Fruit fly (Drosophila melanogaster) whole organism, embryonic: Measurements from ENCODE around the gene CG31038.
A peak's percentile ranks its signal among the peaks of the same experiment; 100 is the strongest.

Experiments used
- ATbp ChIP-seq: fragments of 200-800 bp; sonication (Bioruptor generic); optimal IDR thresholded peaks from 2 replicates; lab custom pipeline; 2017; ENCODE audit warnings: missing biosample characterization, mild to moderate bottlenecking, missing genetic modification characterization, missing genetic modification reagents
- Asciz ChIP-seq: fragments of 200-800 bp; sonication (Bioruptor generic); optimal IDR thresholded peaks from 2 replicates; lab custom pipeline; 2017; ENCODE audit warnings: missing biosample characterization, mild to moderate bottlenecking, missing genetic modification characterization, missing genetic modification reagents
- Blimp-1 ChIP-seq: fragments of 200-800 bp; sonication (Bioruptor generic); optimal IDR thresholded peaks from 3 replicates; lab custom pipeline; 2018; ENCODE audit warnings: missing biosample characterization, missing genetic modification characterization, mild to moderate bottlenecking, moderate library complexity, missing genetic modification reagents
- BtbVII ChIP-seq: fragments of 200-800 bp; sonication (Bioruptor generic); optimal IDR thresholded peaks from 3 replicates; lab custom pipeline; 2017; ENCODE audit warnings: missing biosample characterization, mild to moderate bottlenecking, missing genetic modification characterization
- CG10979 ChIP-seq: fragments of 200-800 bp; sonication (Bioruptor generic); optimal IDR thresholded peaks from 2 replicates; lab custom pipeline; 2018; ENCODE audit warnings: missing biosample characterization, mild to moderate bottlenecking, missing genetic modification characterization, moderate library complexity
- CG11247 ChIP-seq: fragments of 200-800 bp; sonication (Bioruptor generic); IDR thresholded peaks from 2 replicates; pipeline ENCODE4 v1.3.6; 2022; ENCODE audit warnings: missing biosample characterization, missing genetic modification characterization
- CG12299 ChIP-seq: fragments of 200-800 bp; sonication (Bioruptor generic); optimal IDR thresholded peaks from 2 replicates; lab custom pipeline; 2018; ENCODE audit warnings: missing biosample characterization, mild to moderate bottlenecking, missing genetic modification characterization
- CG14710 ChIP-seq: fragments of 200-800 bp; sonication (Bioruptor generic); optimal IDR thresholded peaks from 3 replicates; lab custom pipeline; 2019; ENCODE audit warnings: missing biosample characterization, mild to moderate bottlenecking, missing genetic modification characterization, moderate library complexity
- CG15269 ChIP-seq: fragments of 200-800 bp; sonication (Bioruptor generic); optimal IDR thresholded peaks from 2 replicates; lab custom pipeline; 2018; ENCODE audit warnings: missing biosample characterization, mild to moderate bottlenecking, missing genetic modification characterization, moderate library complexity
- CG17612 ChIP-seq: fragments of 200-800 bp; sonication (Bioruptor generic); IDR thresholded peaks from 2 replicates; pipeline ENCODE4 v1.3.6; 2022; ENCODE audit warnings: missing biosample characterization, missing genetic modification characterization
- CG30403 ChIP-seq: fragments of 200-800 bp; sonication (Bioruptor generic); optimal IDR thresholded peaks from 3 replicates; lab custom pipeline; 2016; ENCODE audit warnings: missing biosample characterization, missing genetic modification characterization
- CG3163 ChIP-seq: fragments of 200-800 bp; sonication (Bioruptor generic); optimal IDR thresholded peaks from 3 replicates; lab custom pipeline; 2016; ENCODE audit warnings: missing biosample characterization, missing genetic modification characterization
- CG3838 ChIP-seq: fragments of 200-800 bp; sonication (Bioruptor generic); optimal IDR thresholded peaks from 3 replicates; lab custom pipeline; 2016; ENCODE audit warnings: missing biosample characterization, missing genetic modification characterization
- CG3847 ChIP-seq: fragments of 200-800 bp; sonication (Bioruptor generic); IDR thresholded peaks from 2 replicates; pipeline ENCODE4 v1.3.6; 2022; ENCODE audit warnings: missing biosample characterization, missing genetic modification characterization
- CG43689 ChIP-seq: fragments of 200-800 bp; sonication (Bioruptor generic); IDR thresholded peaks from 2 replicates; pipeline ENCODE4 v1.3.6; 2022; ENCODE audit warnings: missing biosample characterization, missing genetic modification characterization
- CG4404 ChIP-seq: fragments of 200-800 bp; sonication (Bioruptor generic); IDR thresholded peaks from 2 replicates; pipeline ENCODE4 v1.3.6; 2022; ENCODE audit warnings: missing biosample characterization, missing genetic modification characterization
- CG5953 ChIP-seq: fragments of 200-800 bp; sonication (Bioruptor generic); IDR thresholded peaks from 2 replicates; pipeline ENCODE4 v1.3.6; 2022; ENCODE audit warnings: missing biosample characterization, missing genetic modification characterization
- CG6654 ChIP-seq: fragments of 200-800 bp; sonication (Bioruptor generic); optimal IDR thresholded peaks from 2 replicates; lab custom pipeline; 2017; ENCODE audit warnings: missing biosample characterization, mild to moderate bottlenecking, missing genetic modification characterization
- CG6854 ChIP-seq: fragments of 200-800 bp; sonication (Bioruptor generic); optimal IDR thresholded peaks from 3 replicates; lab custom pipeline; 2017; ENCODE audit warnings: missing biosample characterization, mild to moderate bottlenecking, missing genetic modification characterization
- CG7963 ChIP-seq: fragments of 200-800 bp; sonication (Bioruptor generic); IDR thresholded peaks from 3 replicates; pipeline ENCODE4 v1.3.6; 2022; ENCODE audit warnings: missing biosample characterization, missing genetic modification characterization; ENCODE audit not compliant: partially characterized antibody
- CTCF ChIP-seq: fragments of 200-800 bp; sonication (Bioruptor generic); optimal IDR thresholded peaks from 2 replicates; lab custom pipeline; 2017; ENCODE audit warnings: missing biosample characterization, mild to moderate bottlenecking, missing genetic modification characterization, moderate library complexity
- Chrac-16 ChIP-seq: fragments of 200-800 bp; sonication (Bioruptor generic); optimal IDR thresholded peaks from 3 replicates; lab custom pipeline; 2016; ENCODE audit warnings: missing biosample characterization, missing genetic modification characterization
- Dll ChIP-seq: fragments of 200-800 bp; sonication (Bioruptor generic); IDR thresholded peaks from 4 replicates; pipeline ENCODE4 v1.3.6; 2022; ENCODE audit warnings: missing biosample characterization, missing genetic modification characterization; ENCODE audit not compliant: partially characterized antibody
- Ets97D ChIP-seq: fragments of 200-800 bp; sonication (Bioruptor generic); optimal IDR thresholded peaks from 3 replicates; lab custom pipeline; 2016; ENCODE audit warnings: missing biosample characterization, missing genetic modification characterization
- Jarid2 ChIP-seq: fragments of 200-800 bp; sonication (Bioruptor generic); optimal IDR thresholded peaks from 3 replicates; lab custom pipeline; 2017; ENCODE audit warnings: mild to moderate bottlenecking, missing biosample characterization, missing genetic modification reagents, missing genetic modification characterization
- Kr ChIP-seq: fragments of 200-800 bp; sonication (Bioruptor generic); optimal IDR thresholded peaks from 2 replicates; lab custom pipeline; 2017; ENCODE audit warnings: missing biosample characterization, mild to moderate bottlenecking, missing genetic modification characterization
- Myb ChIP-seq: fragments of 200-800 bp; sonication (Bioruptor generic); optimal IDR thresholded peaks from 2 replicates; lab custom pipeline; 2016; ENCODE audit warnings: missing biosample characterization, missing genetic modification characterization
- NFAT ChIP-seq: fragments of 200-800 bp; sonication (Bioruptor generic); IDR thresholded peaks from 2 replicates; pipeline ENCODE4 v1.3.6; 2022; ENCODE audit warnings: missing biosample characterization, missing genetic modification characterization
- Oli ChIP-seq: fragments of 200-800 bp; sonication (Bioruptor generic); optimal IDR thresholded peaks from 2 replicates; lab custom pipeline; 2018; ENCODE audit warnings: missing biosample characterization, mild to moderate bottlenecking, missing genetic modification characterization, moderate library complexity
- Side ChIP-seq: fragments of 200-800 bp; sonication (Bioruptor generic); optimal IDR thresholded peaks from 2 replicates; lab custom pipeline; 2016; ENCODE audit warnings: missing biosample characterization, missing genetic modification characterization
- Six4 ChIP-seq: fragments of 200-800 bp; sonication (Bioruptor generic); optimal IDR thresholded peaks from 2 replicates; lab custom pipeline; 2016; ENCODE audit warnings: missing biosample characterization, missing genetic modification characterization
- Stat92E ChIP-seq, 3 experiments: fragments of >200 bp in 2 of 3; fragments of 200-800 bp in 1 of 3; sonication (Bioruptor generic) in 1 of 3; optimal IDR thresholded peaks; 2 replicates each; lab custom pipeline; 2017 to 2019; ENCODE audit warnings: missing biosample characterization in 3 of 3, missing genetic modification characterization in 3 of 3, mild to moderate bottlenecking in 1 of 3, moderate library complexity in 1 of 3
- bab2 ChIP-seq: fragments of 200-800 bp; sonication (Bioruptor generic); optimal IDR thresholded peaks from 2 replicates; lab custom pipeline; 2016; ENCODE audit warnings: missing biosample characterization, missing genetic modification characterization
- ci ChIP-seq: fragments of 200-800 bp; sonication (Bioruptor generic); IDR thresholded peaks from 3 replicates; pipeline ENCODE4 v1.3.6; 2022; ENCODE audit warnings: missing biosample characterization, missing genetic modification characterization
- danr ChIP-seq: fragments of 200-800 bp; sonication (Bioruptor generic); IDR thresholded peaks from 2 replicates; pipeline ENCODE4 v1.3.6; 2022; ENCODE audit warnings: missing biosample characterization, missing genetic modification characterization
- disco-r ChIP-seq: fragments of 200-800 bp; sonication (Bioruptor generic); optimal IDR thresholded peaks from 2 replicates; lab custom pipeline; 2016; ENCODE audit warnings: missing biosample characterization, missing genetic modification characterization
- dm ChIP-seq: fragments of 200-800 bp; sonication (Bioruptor generic); optimal IDR thresholded peaks from 3 replicates; lab custom pipeline; 2016; ENCODE audit warnings: missing biosample characterization, missing genetic modification characterization
- en ChIP-seq: fragments of 200-800 bp; sonication (Bioruptor generic); optimal IDR thresholded peaks from 2 replicates; lab custom pipeline; 2016; ENCODE audit warnings: missing biosample characterization, missing genetic modification characterization
- eyg ChIP-seq: fragments of 200-800 bp; sonication (Bioruptor generic); optimal IDR thresholded peaks from 3 replicates; lab custom pipeline; 2016; ENCODE audit warnings: missing biosample characterization, missing genetic modification characterization
- fd3F ChIP-seq: fragments of 200-800 bp; sonication (Bioruptor generic); optimal IDR thresholded peaks from 2 replicates; lab custom pipeline; 2018; ENCODE audit warnings: missing biosample characterization, mild to moderate bottlenecking, missing genetic modification characterization, moderate library complexity
- fd96Cb ChIP-seq: fragments of 200-800 bp; sonication (Bioruptor generic); optimal IDR thresholded peaks from 2 replicates; lab custom pipeline; 2018; ENCODE audit warnings: missing biosample characterization, mild to moderate bottlenecking, missing genetic modification characterization, moderate library complexity
- gro ChIP-seq: fragments of 200-800 bp; sonication (Bioruptor generic); optimal IDR thresholded peaks from 2 replicates; lab custom pipeline; 2016; ENCODE audit warnings: missing biosample characterization, missing genetic modification characterization
- jigr1 ChIP-seq: fragments of 200-800 bp; sonication (Bioruptor generic); IDR thresholded peaks from 3 replicates; pipeline ENCODE4 v1.3.6; 2022; ENCODE audit warnings: missing biosample characterization, missing genetic modification characterization
- lab ChIP-seq: fragments of 200-800 bp; sonication (Bioruptor generic); optimal IDR thresholded peaks from 3 replicates; lab custom pipeline; 2017; ENCODE audit warnings: missing biosample characterization, missing genetic modification characterization, mild to moderate bottlenecking, moderate library complexity, missing genetic modification reagents
- p53 ChIP-seq: fragments of 200-800 bp; sonication (Bioruptor generic); optimal IDR thresholded peaks from 2 replicates; lab custom pipeline; 2016; ENCODE audit warnings: missing biosample characterization, missing genetic modification characterization
- pros ChIP-seq: fragments of 200-800 bp; sonication (Bioruptor generic); optimal IDR thresholded peaks from 3 replicates; lab custom pipeline; 2019; ENCODE audit warnings: missing biosample characterization, mild to moderate bottlenecking, missing genetic modification characterization, moderate library complexity
- sima ChIP-seq: fragments of 200-800 bp; sonication (Bioruptor generic); optimal IDR thresholded peaks from 2 replicates; lab custom pipeline; 2016; ENCODE audit warnings: missing biosample characterization, missing genetic modification characterization
- zfh1 ChIP-seq: fragments of 200-800 bp; sonication (Bioruptor generic); IDR thresholded peaks from 3 replicates; pipeline ENCODE4 v1.3.6; 2022; ENCODE audit warnings: missing biosample characterization, missing genetic modification characterization

The CG31038 gene

DNA sequence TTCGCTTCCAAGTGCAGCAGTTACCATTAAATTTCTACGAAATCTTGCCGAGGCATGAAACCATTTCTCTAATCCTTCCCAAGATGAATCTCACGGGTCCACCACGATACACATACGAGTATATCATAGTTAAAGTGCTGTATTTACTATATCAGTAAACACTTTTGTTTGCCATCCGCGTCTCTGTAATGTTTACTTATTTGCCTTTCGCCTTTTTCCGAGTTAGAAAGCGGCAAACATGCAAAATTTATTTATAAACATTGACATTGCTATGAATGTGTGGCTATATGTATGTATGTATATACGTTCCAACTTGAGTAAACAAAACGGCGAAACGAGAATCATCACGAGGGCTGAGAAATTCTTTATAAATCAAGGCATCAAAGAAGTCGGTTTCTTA lies 45.9 kb upstream of the CG31038 start (continued):
- TF ChIP-seq BtbVII (GFP tag; lab: Kevin White, UChicago) (peak; percentile 45), bab2 (GFP tag; lab: Kevin White, UChicago) (peak; percentile 9), CG10979 (tag; lab: Kevin White, UChicago) (peak; percentile 54), Blimp-1 (peak; percentile 71), zfh1 (GFP tag; lab: Robert Waterston, UW) (peak; percentile 51; the same call in 2 of the 3 replicates), Chrac-16 (no peak), Kr (peak; percentile 88), Side (GFP tag; lab: Kevin White, UChicago) (peak; percentile 16), Stat92E (GFP tag; optimal IDR thresholded peaks at IDR 0.05; lab: Kevin White, UChicago) (peak in 1 of 3 experiments; percentile 29)

DNA sequence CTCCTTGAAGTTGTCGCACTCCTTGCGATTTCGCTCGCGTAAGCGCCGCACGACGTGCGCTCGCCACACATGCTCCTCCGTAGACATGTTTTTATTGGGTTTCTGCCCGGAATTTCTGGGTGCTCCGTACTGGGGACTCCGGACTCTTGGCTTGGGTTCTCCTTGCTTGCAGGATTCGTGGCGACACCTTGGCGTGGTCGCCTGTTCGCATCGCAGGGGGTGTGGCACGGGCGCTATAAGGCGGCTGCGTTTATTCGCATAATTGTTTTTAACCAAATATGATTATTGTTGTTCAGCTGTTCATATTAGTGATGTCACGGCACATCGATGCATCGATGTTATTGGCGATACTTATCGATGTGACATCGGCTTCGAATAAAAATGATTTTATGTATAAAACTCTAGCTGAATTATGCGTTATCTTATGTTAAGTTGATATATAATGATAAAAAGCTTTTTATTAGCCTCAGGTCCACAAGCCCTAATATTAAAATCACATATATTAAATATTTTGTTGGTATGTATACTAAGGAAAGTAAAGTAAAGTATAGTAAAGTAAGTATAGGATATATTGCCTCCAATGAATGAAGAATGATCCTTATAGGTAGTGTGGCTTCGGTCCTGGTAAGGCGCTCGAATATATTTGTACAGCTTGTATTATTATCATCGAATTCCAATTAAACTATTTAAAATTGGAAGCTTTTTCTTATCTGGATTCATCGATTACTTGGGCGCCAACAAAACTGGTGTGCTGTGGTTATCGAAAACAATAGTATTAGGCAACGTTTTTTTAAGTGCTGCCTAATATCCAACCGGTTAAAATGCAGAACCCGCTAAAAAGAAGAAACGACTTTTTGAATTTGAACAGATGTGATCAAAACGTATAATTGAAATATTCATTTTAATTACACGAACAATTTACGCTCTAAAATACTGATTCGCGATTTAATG lies 41.8 kb upstream of the CG31038 start, which contains the start of gene Atg16:
Gene Atg16 (minus strand): TSS at position 343 of the 951 bp plus-strand sequence.
- TF ChIP-seq Jarid2 (GFP tag; lab: Kevin White, UChicago) (no peak), CG12299 (no peak), disco-r (GFP tag; lab: Kevin White, UChicago) (no peak), Oli (no peak), CG3163 (GFP tag; lab: Kevin White, UChicago) (no peak), CG6654 (GFP tag; lab: Kevin White, UChicago) (no peak), CG7963 (peak; percentile 91), jigr1 (GFP tag; lab: Robert Waterston, UW) (no peak), Asciz (GFP tag; lab: Kevin White, UChicago) (no peak), pros (GFP tag; lab: Kevin White, UChicago) (no peak), ATbp (GFP tag; lab: Kevin White, UChicago) (no peak), sima (no peak), CG4404 (GFP tag; lab: Robert Waterston, UW) (no peak), NFAT (GFP tag; lab: Robert Waterston, UW) (no peak), ci (0 out of 3 replicates have a peak, but pooled peaks have one; percentile 18), danr (GFP tag; lab: Robert Waterston, UW) (no peak), fd3F (no peak), Six4 (GFP tag; lab: Kevin White, UChicago) (no peak), fd96Cb (tag; lab: Kevin White, UChicago) (no peak), Ets97D (GFP tag; lab: Kevin White, UChicago) (peak; percentile 22), CG14710 (peak; percentile 38), dm (no peak), bab2 (GFP tag; lab: Kevin White, UChicago) (no peak), CG15269 (tag; lab: Kevin White, UChicago) (no peak), gro (no peak), CG6854 (GFP tag; lab: Kevin White, UChicago) (no peak), en (GFP tag; lab: Kevin White, UChicago) (no peak), CG3838 (GFP tag; lab: Kevin White, UChicago) (no peak), CTCF (GFP tag; lab: Kevin White, UChicago) (no peak), CG11247 (GFP tag; lab: Robert Waterston, UW) (no peak), p53 (GFP tag; lab: Kevin White, UChicago) (no peak), lab (GFP tag; lab: Kevin White, UChicago) (no peak), CG17612 (GFP tag; lab: Robert Waterston, UW) (no peak), CG43689 (GFP tag; lab: Robert Waterston, UW) (no peak), Myb (GFP tag; lab: Kevin White, UChicago) (peak; percentile 90), CG5953 (GFP tag; lab: Robert Waterston, UW) (0 out of 2 replicates have a peak, but pooled peaks have one; percentile 16), CG30403 (GFP tag; lab: Kevin White, UChicago) (peak; percentile 11), eyg (GFP tag; lab: Kevin White, UChicago) (no peak), Dll (GFP tag; lab: Robert Waterston, UW) (peak; percentile 90), CG3847 (GFP tag; lab: Robert Waterston, UW) (0 out of 2 replicates have a peak, but pooled peaks have one; percentile 27)
